Worm (Caenorhabditis elegans): ENCODE measurements around the gene lin-13.

The lin-13 gene

ce11 chrIII:7710943-7711342 lies 1.7 kb upstream of the lin-13 start (continued):
- peak; percentile 4 for TF ChIP-seq F13H6.1 (tag; optimal IDR thresholded peaks at IDR 0.05)
- TF ChIP-seq ceh-30 (tag; optimal IDR thresholded peaks at IDR 0.05), result no peak
- peak; percentile 63 for TF ChIP-seq unc-42 (tag; optimal IDR thresholded peaks at IDR 0.05)
- peak; percentile 65 for TF ChIP-seq ceh-31 (tag; optimal IDR thresholded peaks at IDR 0.05)
- TF ChIP-seq K09A11.1 (tag; optimal IDR thresholded peaks at IDR 0.05; ENCODE audit: insufficient read depth), result no peak
- TF ChIP-seq tbx-2 (tag; optimal IDR thresholded peaks at IDR 0.05), result peak; percentile 55
- no peak for TF ChIP-seq ets-4 (tag; optimal IDR thresholded peaks at IDR 0.05)
- peak; percentile 41 for TF ChIP-seq ref-2 (tag; optimal IDR thresholded peaks at IDR 0.05)
- no peak for TF ChIP-seq hlh-8 (tag; optimal IDR thresholded peaks at IDR 0.05)
- TF ChIP-seq ahr-1 (tag; optimal IDR thresholded peaks at IDR 0.05), result no peak
- TF ChIP-seq sdc-2 (tag; optimal IDR thresholded peaks at IDR 0.05), result no peak
- TF ChIP-seq ceh-19 (GFP tag; optimal IDR thresholded peaks at IDR 0.05), result peak; percentile 8
- TF ChIP-seq madf-2 (tag; optimal IDR thresholded peaks at IDR 0.05), result no peak
- no peak for TF ChIP-seq nhr-11 (tag; optimal IDR thresholded peaks at IDR 0.05)
- TF ChIP-seq ceh-22 (tag; optimal IDR thresholded peaks at IDR 0.05), result no peak
- peak; percentile 64 for TF ChIP-seq ceh-48 (tag; optimal IDR thresholded peaks at IDR 0.05)
- TF ChIP-seq elt-4 (tag; optimal IDR thresholded peaks at IDR 0.05), result no peak
- TF ChIP-seq pax-1 (tag; optimal IDR thresholded peaks at IDR 0.05), result no peak
- TF ChIP-seq ttx-3 (tag; optimal IDR thresholded peaks at IDR 0.05), result no peak
- peak; percentile 69 for TF ChIP-seq nfya-1 (tag; optimal IDR thresholded peaks at IDR 0.05)
- TF ChIP-seq pha-2 (tag; optimal IDR thresholded peaks at IDR 0.05), result no peak
- peak; percentile 45 for TF ChIP-seq elt-2 (tag; optimal IDR thresholded peaks at IDR 0.05)
- TF ChIP-seq sox-2 (GFP tag; IDR thresholded peaks at IDR 0.05), result no peak
- peak; percentile 8 for TF ChIP-seq syd-9 (tag; optimal IDR thresholded peaks at IDR 0.05)
- no peak for TF ChIP-seq ceh-24 (tag; optimal IDR thresholded peaks at IDR 0.05)
- TF ChIP-seq unc-55 (GFP tag; optimal IDR thresholded peaks at IDR 0.05), result no peak
- TF ChIP-seq C08G9.2 (tag; optimal IDR thresholded peaks at IDR 0.05), result no peak
- no peak for TF ChIP-seq ceh-6 (GFP tag; optimal IDR thresholded peaks at IDR 0.05)
- TF ChIP-seq ama-1 (optimal IDR thresholded peaks at IDR 0.05), result no peak
- TF ChIP-seq nhr-232 (tag; optimal IDR thresholded peaks at IDR 0.05), result no peak
- TF ChIP-seq hlh-6 (tag; optimal IDR thresholded peaks at IDR 0.05), result no peak

ce11 chrIII:7710066-7710465 lies 775 bp upstream of the lin-13 start:
- TF ChIP-seq madf-2 (tag; optimal IDR thresholded peaks at IDR 0.05) (peak; percentile 14), ceh-48 (tag; optimal IDR thresholded peaks at IDR 0.05) (peak; percentile 71), hlh-30 (tag; optimal IDR thresholded peaks at IDR 0.05; ENCODE audit: insufficient read depth) (peak; percentile 37), ceh-31 (tag; optimal IDR thresholded peaks at IDR 0.05) (peak; percentile 81), unc-55 (GFP tag; optimal IDR thresholded peaks at IDR 0.05) (peak; percentile 61), pqm-1 (tag; optimal IDR thresholded peaks at IDR 0.05) (no peak), nhr-11 (tag; optimal IDR thresholded peaks at IDR 0.05) (no peak), F13H6.1 (tag; optimal IDR thresholded peaks at IDR 0.05) (peak; percentile 36), pag-3 (tag; optimal IDR thresholded peaks at IDR 0.05; ENCODE audit: borderline replicate concordance) (no peak), hlh-8 (tag; optimal IDR thresholded peaks at IDR 0.05) (no peak), ceh-30 (tag; optimal IDR thresholded peaks at IDR 0.05) (no peak), dve-1 (tag; optimal IDR thresholded peaks at IDR 0.05) (peak; percentile 55), ref-2 (tag; optimal IDR thresholded peaks at IDR 0.05) (peak; percentile 44), ceh-18 (tag; optimal IDR thresholded peaks at IDR 0.05) (peak; percentile 28), zip-5 (tag; optimal IDR thresholded peaks at IDR 0.05) (no peak), ceh-24 (tag; optimal IDR thresholded peaks at IDR 0.05) (no peak), nfya-1 (tag; optimal IDR thresholded peaks at IDR 0.05) (peak; percentile 83), ets-4 (tag; optimal IDR thresholded peaks at IDR 0.05) (peak; percentile 7), pros-1 (tag; optimal IDR thresholded peaks at IDR 0.05) (peak; percentile 43), unc-86 (tag; optimal IDR thresholded peaks at IDR 0.05) (no peak), unc-42 (tag; optimal IDR thresholded peaks at IDR 0.05) (peak; percentile 32), ztf-16 (tag; optimal IDR thresholded peaks at IDR 0.05) (no peak), hlh-13 (GFP tag; optimal IDR thresholded peaks at IDR 0.05) (no peak), fkh-6 (tag; optimal IDR thresholded peaks at IDR 0.05) (no peak), tbx-2 (tag; optimal IDR thresholded peaks at IDR 0.05) (peak; percentile 59), sox-2 (GFP tag; IDR thresholded peaks at IDR 0.05) (no peak), ceh-34 (tag; optimal IDR thresholded peaks at IDR 0.05) (peak; percentile 13)
